Worm (Caenorhabditis elegans) whole organism, midembryonic: ENCODE data around the gene srx-104.

Experiments
- T22C8.4 ChIP-seq: fragments of 200-800 bp; sonication (Bioruptor generic); IDR thresholded peaks from 2 replicates; pipeline ENCODE4 v1.3.6; 2022; ENCODE audit warnings: missing genetic modification characterization, missing compliant biosample characterization
- cog-1 ChIP-seq: sonication (generic microtip); optimal IDR thresholded peaks from 2 replicates; lab custom pipeline; 2016; ENCODE audit warnings: missing genetic modification characterization, missing compliant biosample characterization
- flt-1 ChIP-seq: fragments of 200-800 bp; sonication (Bioruptor generic); IDR thresholded peaks from 2 replicates; pipeline ENCODE4 v1.3.6; 2022; ENCODE audit warnings: missing genetic modification characterization, missing compliant biosample characterization
- klf-2 ChIP-seq: fragments of 200-800 bp; sonication (Bioruptor generic); conservative IDR thresholded peaks from 2 replicates; pipeline ENCODE4 v1.3.6; 2022; ENCODE audit warnings: missing genetic modification reagents, missing genetic modification characterization, missing compliant biosample characterization
- med-1 ChIP-seq: sonication (generic microtip); optimal IDR thresholded peaks from 2 replicates; lab custom pipeline; 2017; ENCODE audit warnings: missing genetic modification characterization, mild to moderate bottlenecking, missing compliant biosample characterization, antibody characterized with exemption, missing genetic modification reagents; ENCODE audit not compliant: insufficient read depth
- ref-1 ChIP-seq: fragments of 200-800 bp; sonication (Bioruptor generic); conservative IDR thresholded peaks from 2 replicates; pipeline ENCODE4 v1.3.6; 2022; ENCODE audit warnings: missing genetic modification reagents, missing genetic modification characterization, missing compliant biosample characterization
- tab-1 ChIP-seq: fragments of 200-800 bp; sonication (Bioruptor generic); IDR thresholded peaks from 2 replicates; pipeline ENCODE4 v1.3.6; 2022; ENCODE audit warnings: missing genetic modification characterization, missing compliant biosample characterization
- ztf-23 ChIP-seq: fragments of 200-800 bp; sonication (Bioruptor generic); IDR thresholded peaks from 2 replicates; pipeline ENCODE4 v1.3.6; 2022; ENCODE audit warnings: missing genetic modification reagents, missing genetic modification characterization, missing compliant biosample characterization
- ztf-29 ChIP-seq: fragments of 200-800 bp; sonication (Bioruptor generic); IDR thresholded peaks from 2 replicates; pipeline ENCODE4 v1.3.6; 2022; ENCODE audit warnings: missing genetic modification reagents, missing genetic modification characterization, missing compliant biosample characterization

Gene srx-104

ce11 chrII:3670956-3671355 lies 28.5 kb downstream of the srx-104 start, which contains the start of gene srx-98:
TSS of gene srx-98 (minus strand) at chrII:3671056.
- TF ChIP-seq ztf-23 (GFP tag; lab: Robert Waterston, UW) (no peak), flt-1 (GFP tag; lab: Robert Waterston, UW) (no peak), tab-1 (GFP tag; lab: Robert Waterston, UW) (no peak), cog-1 (tag; lab: Kevin White, UChicago) (no peak), T22C8.4 (GFP tag; lab: Robert Waterston, UW) (no peak), ref-1 (GFP tag; lab: Robert Waterston, UW) (no peak), klf-2 (no peak), ztf-29 (GFP tag; lab: Robert Waterston, UW) (no peak), med-1 (GFP tag; lab: Kevin White, UChicago) (no peak)

ce11 chrII:3669315-3669714 lies 30.2 kb downstream of the srx-104 start, which contains the start of gene srx-97:
TSS of gene srx-97 (minus strand) at chrII:3669415.
- TF ChIP-seq ref-1 (GFP tag; lab: Robert Waterston, UW) (no peak), klf-2 (no peak), tab-1 (GFP tag; lab: Robert Waterston, UW) (no peak), med-1 (GFP tag; lab: Kevin White, UChicago) (no peak), T22C8.4 (GFP tag; lab: Robert Waterston, UW) (no peak), ztf-29 (GFP tag; lab: Robert Waterston, UW) (no peak), cog-1 (tag; lab: Kevin White, UChicago) (no peak), flt-1 (GFP tag; lab: Robert Waterston, UW) (no peak), ztf-23 (GFP tag; lab: Robert Waterston, UW) (no peak)

- TF ChIP-seq ztf-23 (GFP tag; lab: Robert Waterston, UW) (no peak), T22C8.4 (GFP tag; lab: Robert Waterston, UW) (no peak), ztf-29 (GFP tag; lab: Robert Waterston, UW) (no peak), tab-1 (GFP tag; lab: Robert Waterston, UW) (no peak), flt-1 (GFP tag; lab: Robert Waterston, UW) (no peak), med-1 (GFP tag; lab: Kevin White, UChicago) (no peak), cog-1 (tag; lab: Kevin White, UChicago) (no peak), ref-1 (GFP tag; lab: Robert Waterston, UW) (no peak), klf-2 (no peak)
These were observed 34.3 kb downstream of the srx-104 start for ce11 chrII:3665181-3665580.

ce11 chrII:3664470-3664869 lies 35.0 kb downstream of the srx-104 start, which contains the start of gene F19B10.3:
TSS of gene F19B10.3 (plus strand) at chrII:3664770.
- TF ChIP-seq ref-1 (GFP tag; lab: Robert Waterston, UW) (no peak), ztf-23 (GFP tag; lab: Robert Waterston, UW) (no peak), flt-1 (GFP tag; lab: Robert Waterston, UW) (no peak), ztf-29 (GFP tag; lab: Robert Waterston, UW) (no peak), med-1 (GFP tag; lab: Kevin White, UChicago) (no peak), tab-1 (GFP tag; lab: Robert Waterston, UW) (no peak), T22C8.4 (GFP tag; lab: Robert Waterston, UW) (no peak), klf-2 (no peak)

- TF ChIP-seq T22C8.4 (GFP tag; lab: Robert Waterston, UW) (no peak), ztf-29 (GFP tag; lab: Robert Waterston, UW) (no peak)
These were observed 35.7 kb downstream of the srx-104 start, which contains the start of gene F19B10.6 for ce11 chrII:3663796-3664195. TSS of gene F19B10.6 (minus strand) at chrII:3663896.

- no peak for TF ChIP-seq cog-1 (tag; lab: Kevin White, UChicago)
- no peak for TF ChIP-seq tab-1 (GFP tag; lab: Robert Waterston, UW)
- TF ChIP-seq ztf-23 (GFP tag; lab: Robert Waterston, UW) = no peak
- TF ChIP-seq ref-1 (GFP tag; lab: Robert Waterston, UW) = no peak
- TF ChIP-seq T22C8.4 (GFP tag; lab: Robert Waterston, UW) = no peak
- no peak for TF ChIP-seq klf-2
- no peak for TF ChIP-seq ztf-29 (GFP tag; lab: Robert Waterston, UW)
- TF ChIP-seq flt-1 (GFP tag; lab: Robert Waterston, UW) = no peak
- no peak for TF ChIP-seq med-1 (GFP tag; lab: Kevin White, UChicago)
These were observed 37.6 kb downstream of the srx-104 start, which contains the start of gene F19B10.13 for ce11 chrII:3661932-3662331. TSS of gene F19B10.13 (plus strand) at chrII:3662274.

DNA sequence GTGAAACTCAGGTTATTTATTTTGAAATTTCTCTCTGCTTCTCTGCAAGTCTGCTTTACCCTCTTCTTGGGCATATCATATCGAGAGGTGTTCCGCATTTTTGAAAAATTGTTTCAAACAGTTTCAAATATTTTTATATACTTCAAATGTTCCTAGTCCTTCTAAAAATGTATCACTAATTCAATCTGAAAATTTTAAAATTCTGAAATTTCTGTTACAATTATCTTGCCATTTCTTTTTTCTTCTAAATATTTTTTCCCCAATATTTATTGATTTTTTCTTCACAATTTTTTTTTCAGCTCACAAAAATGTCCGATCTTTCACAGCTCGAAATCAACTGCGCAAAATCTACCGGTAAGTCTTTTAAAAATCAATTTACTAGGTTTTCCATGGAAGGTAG lies 39.7 kb downstream of the srx-104 start, which contains the start of gene F19B10.4:
Gene F19B10.4, plus strand, starts transcription at position 301 of the 400 bp plus-strand sequence.
- no peak for TF ChIP-seq ztf-29 (GFP tag; lab: Robert Waterston, UW)
- no peak for TF ChIP-seq tab-1 (GFP tag; lab: Robert Waterston, UW)
- TF ChIP-seq flt-1 (GFP tag; lab: Robert Waterston, UW) = no peak
- TF ChIP-seq med-1 (GFP tag; lab: Kevin White, UChicago) = no peak
- TF ChIP-seq T22C8.4 (GFP tag; lab: Robert Waterston, UW) = no peak
- TF ChIP-seq ztf-23 (GFP tag; lab: Robert Waterston, UW) = no peak
- no peak for TF ChIP-seq ref-1 (GFP tag; lab: Robert Waterston, UW)
- TF ChIP-seq cog-1 (tag; lab: Kevin White, UChicago) = no peak
- no peak for TF ChIP-seq klf-2

DNA sequence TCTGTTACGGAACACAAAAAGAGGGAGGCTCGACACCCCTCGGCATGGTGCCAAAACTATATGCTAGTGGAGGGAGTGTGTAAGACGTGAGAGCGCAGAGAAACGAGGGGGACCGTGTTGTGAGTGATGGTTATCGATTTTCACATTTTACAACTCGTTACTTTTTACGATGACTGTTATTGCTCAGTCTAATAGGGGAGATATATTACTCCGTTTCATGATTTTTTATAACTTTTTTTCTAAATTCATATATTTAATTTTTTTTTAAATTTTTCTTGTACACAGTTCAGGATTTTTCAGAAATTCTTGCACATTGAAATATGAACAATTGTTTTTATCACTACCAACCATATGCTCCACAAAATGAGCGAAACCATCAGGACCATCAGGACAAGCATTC lies 44.1 kb downstream of the srx-104 start, which contains the start of gene F19B10.5:
Gene F19B10.5, plus strand, starts transcription at position 301 of the 400 bp plus-strand sequence.
- TF ChIP-seq T22C8.4 (GFP tag; lab: Robert Waterston, UW) (no peak), ref-1 (GFP tag; lab: Robert Waterston, UW) (no peak), med-1 (GFP tag; lab: Kevin White, UChicago) (no peak), ztf-29 (GFP tag; lab: Robert Waterston, UW) (no peak), cog-1 (tag; lab: Kevin White, UChicago) (no peak), flt-1 (GFP tag; lab: Robert Waterston, UW) (no peak), ztf-23 (GFP tag; lab: Robert Waterston, UW) (no peak), klf-2 (no peak), tab-1 (GFP tag; lab: Robert Waterston, UW) (no peak)
